Fruit fly (Drosophila melanogaster) whole organism, prepupa: ENCODE measurements around the gene Ist1.

Experiments
- Blimp-1 ChIP-seq: fragments of 200-800 bp; sonication (Bioruptor generic); optimal IDR thresholded peaks from 3 replicates; lab custom pipeline; 2017; ENCODE audit warnings: missing biosample characterization, missing genetic modification characterization, mild to moderate bottlenecking, moderate library complexity, missing genetic modification reagents
- CG11294 ChIP-seq: fragments of 200-800 bp; sonication (Bioruptor generic); IDR thresholded peaks from 2 replicates; pipeline ENCODE4 v1.3.6; 2022; ENCODE audit warnings: missing biosample characterization, missing genetic modification characterization
- CG11762 ChIP-seq: fragments of 200-800 bp; sonication (Bioruptor generic); optimal IDR thresholded peaks from 3 replicates; lab custom pipeline; 2016; ENCODE audit warnings: missing biosample characterization, missing genetic modification characterization; ENCODE audit not compliant: insufficient read depth
- CG1621 ChIP-seq: fragments of 200-800 bp; sonication (Bioruptor generic); optimal IDR thresholded peaks from 3 replicates; lab custom pipeline; 2018; ENCODE audit warnings: missing biosample characterization, mild to moderate bottlenecking, missing genetic modification characterization
- CG31627 ChIP-seq: fragments of 200-800 bp; sonication (Bioruptor generic); optimal IDR thresholded peaks from 3 replicates; lab custom pipeline; 2016; ENCODE audit warnings: missing biosample characterization, missing genetic modification characterization
- CG32006 ChIP-seq: fragments of 200-800 bp; sonication (Bioruptor generic); optimal IDR thresholded peaks from 3 replicates; lab custom pipeline; 2017; ENCODE audit warnings: missing biosample characterization, mild to moderate bottlenecking, missing genetic modification characterization
- CG34406 ChIP-seq: fragments of 200-800 bp; sonication (Bioruptor generic); optimal IDR thresholded peaks from 3 replicates; lab custom pipeline; 2016; ENCODE audit warnings: missing biosample characterization, missing genetic modification characterization
- CG4318 ChIP-seq: fragments of 200-800 bp; sonication (Bioruptor generic); optimal IDR thresholded peaks from 3 replicates; lab custom pipeline; 2017; ENCODE audit warnings: missing biosample characterization, mild to moderate bottlenecking, missing genetic modification characterization
- CG6163 ChIP-seq: fragments of 200-800 bp; sonication (Bioruptor generic); IDR thresholded peaks from 3 replicates; pipeline ENCODE4 v1.3.6; 2022; ENCODE audit warnings: missing biosample characterization, missing genetic modification characterization
- CG6792 ChIP-seq: fragments of 200-800 bp; sonication (Bioruptor generic); optimal IDR thresholded peaks from 3 replicates; lab custom pipeline; 2016; ENCODE audit warnings: missing biosample characterization, missing genetic modification characterization
- CG6808 ChIP-seq: fragments of 200-800 bp; sonication (Bioruptor generic); optimal IDR thresholded peaks from 3 replicates; lab custom pipeline; 2017; ENCODE audit warnings: missing biosample characterization, missing genetic modification characterization, mild to moderate bottlenecking, moderate library complexity, missing genetic modification reagents
- CG6854 ChIP-seq: fragments of 200-800 bp; sonication (Bioruptor generic); optimal IDR thresholded peaks from 2 replicates; lab custom pipeline; 2017; ENCODE audit warnings: missing biosample characterization, mild to moderate bottlenecking, missing genetic modification characterization
- CG7368 ChIP-seq: fragments of 200-800 bp; sonication (Bioruptor generic); optimal IDR thresholded peaks from 3 replicates; lab custom pipeline; 2016; ENCODE audit warnings: missing biosample characterization, missing genetic modification characterization
- CG8119 ChIP-seq: fragments of 200-800 bp; sonication (Bioruptor generic); IDR thresholded peaks from 3 replicates; pipeline ENCODE4 v1.3.6; 2022; ENCODE audit warnings: missing biosample characterization, missing genetic modification characterization
- CG8632 ChIP-seq: fragments of 200-800 bp; sonication (Bioruptor generic); optimal IDR thresholded peaks from 3 replicates; lab custom pipeline; 2016; ENCODE audit warnings: missing biosample characterization, missing genetic modification characterization
- Eip75B ChIP-seq: fragments of 200-800 bp; sonication (Bioruptor generic); optimal IDR thresholded peaks from 3 replicates; lab custom pipeline; 2016; ENCODE audit warnings: missing biosample characterization, missing genetic modification characterization
- Eip93F ChIP-seq: fragments of 200-800 bp; sonication (Bioruptor generic); optimal IDR thresholded peaks from 2 replicates; lab custom pipeline; 2016; ENCODE audit warnings: missing biosample characterization, mild to moderate bottlenecking, missing genetic modification characterization
- Ets21C ChIP-seq: fragments of 200-800 bp; sonication (Bioruptor generic); optimal IDR thresholded peaks from 3 replicates; lab custom pipeline; 2016; ENCODE audit warnings: missing biosample characterization, missing genetic modification characterization
- Ets96B ChIP-seq: fragments of 200-800 bp; optimal IDR thresholded peaks from 2 replicates; lab custom pipeline; 2019; ENCODE audit warnings: missing biosample characterization, mild to moderate bottlenecking, missing genetic modification characterization, moderate library complexity
- Hr39 ChIP-seq: fragments of 200-800 bp; sonication (Bioruptor generic); optimal IDR thresholded peaks from 2 replicates; lab custom pipeline; 2016; ENCODE audit warnings: missing biosample characterization, missing genetic modification characterization
- Hr4 ChIP-seq: fragments of 200-800 bp; sonication (Bioruptor generic); optimal IDR thresholded peaks from 3 replicates; lab custom pipeline; 2016; ENCODE audit warnings: missing biosample characterization, missing genetic modification characterization
- Lpt ChIP-seq: fragments of 200-800 bp; sonication (Bioruptor generic); optimal IDR thresholded peaks from 3 replicates; lab custom pipeline; 2016; ENCODE audit warnings: missing biosample characterization, missing genetic modification characterization
- Met ChIP-seq: fragments of 200-800 bp; sonication (Bioruptor generic); optimal IDR thresholded peaks from 3 replicates; lab custom pipeline; 2016; ENCODE audit warnings: missing biosample characterization, missing genetic modification characterization
- Smox ChIP-seq: fragments of 200-800 bp; sonication (Bioruptor generic); optimal IDR thresholded peaks from 3 replicates; lab custom pipeline; 2016; ENCODE audit warnings: missing biosample characterization, missing genetic modification characterization
- Sox14 ChIP-seq: fragments of 200-800 bp; sonication (Bioruptor generic); optimal IDR thresholded peaks from 3 replicates; lab custom pipeline; 2016; ENCODE audit warnings: missing biosample characterization, missing genetic modification characterization
- cyc ChIP-seq: fragments of 200-800 bp; sonication (Bioruptor generic); optimal IDR thresholded peaks from 3 replicates; lab custom pipeline; 2016; ENCODE audit warnings: missing biosample characterization, missing genetic modification characterization
- dac ChIP-seq: fragments of 200-800 bp; sonication (Bioruptor generic); optimal IDR thresholded peaks from 2 replicates; lab custom pipeline; 2017; ENCODE audit warnings: missing biosample characterization, mild to moderate bottlenecking, missing genetic modification characterization
- dsx ChIP-seq: fragments of 200-800 bp; optimal IDR thresholded peaks from 3 replicates; lab custom pipeline; 2019; ENCODE audit warnings: missing biosample characterization, mild to moderate bottlenecking, missing genetic modification characterization, moderate library complexity; ENCODE audit not compliant: poor library complexity, severe bottlenecking
- esn ChIP-seq: fragments of 200-800 bp; sonication (Bioruptor generic); optimal IDR thresholded peaks from 2 replicates; lab custom pipeline; 2016; ENCODE audit warnings: missing biosample characterization, mild to moderate bottlenecking, missing genetic modification characterization, moderate library complexity
- fd59A ChIP-seq: fragments of 200-800 bp; sonication (Bioruptor generic); optimal IDR thresholded peaks from 2 replicates; lab custom pipeline; 2017; ENCODE audit warnings: missing biosample characterization, mild to moderate bottlenecking, missing genetic modification characterization, missing genetic modification reagents
- net ChIP-seq: fragments of 200-800 bp; sonication (Bioruptor generic); optimal IDR thresholded peaks from 3 replicates; lab custom pipeline; 2016; ENCODE audit warnings: missing biosample characterization, missing genetic modification characterization
- pdm3 ChIP-seq: fragments of 200-800 bp; sonication (Bioruptor generic); optimal IDR thresholded peaks from 3 replicates; lab custom pipeline; 2016; ENCODE audit warnings: missing biosample characterization, missing genetic modification characterization
- salr ChIP-seq, 2 experiments: fragments of 200-800 bp; sonication (Bioruptor generic); optimal IDR thresholded peaks; 3 replicates each; lab custom pipeline; 2016 to 2018; ENCODE audit warnings: missing biosample characterization in 2 of 2, missing genetic modification characterization in 2 of 2, mild to moderate bottlenecking in 1 of 2
- ss ChIP-seq, 2 experiments: fragments of 200-800 bp; sonication (Bioruptor generic); optimal IDR thresholded peaks; 2 replicates in 1 of 2; 3 replicates in 1 of 2; lab custom pipeline; 2017 to 2018; ENCODE audit warnings: mild to moderate bottlenecking in 2 of 2, missing biosample characterization in 2 of 2, missing genetic modification characterization in 2 of 2, moderate library complexity in 1 of 2
- svp ChIP-seq: fragments of 200-800 bp; sonication (Bioruptor generic); peaks from one replicate; lab custom pipeline; 2016; ENCODE audit warnings: missing biosample characterization, missing genetic modification characterization
- topi ChIP-seq: fragments of 200-800 bp; sonication (Bioruptor generic); optimal IDR thresholded peaks from 3 replicates; lab custom pipeline; 2016; ENCODE audit warnings: missing biosample characterization, missing genetic modification characterization
- vri ChIP-seq: fragments of 200-800 bp; sonication (Bioruptor generic); optimal IDR thresholded peaks from 3 replicates; lab custom pipeline; 2016; ENCODE audit warnings: missing biosample characterization, mild to moderate bottlenecking, missing genetic modification characterization

Gene Ist1

DNA sequence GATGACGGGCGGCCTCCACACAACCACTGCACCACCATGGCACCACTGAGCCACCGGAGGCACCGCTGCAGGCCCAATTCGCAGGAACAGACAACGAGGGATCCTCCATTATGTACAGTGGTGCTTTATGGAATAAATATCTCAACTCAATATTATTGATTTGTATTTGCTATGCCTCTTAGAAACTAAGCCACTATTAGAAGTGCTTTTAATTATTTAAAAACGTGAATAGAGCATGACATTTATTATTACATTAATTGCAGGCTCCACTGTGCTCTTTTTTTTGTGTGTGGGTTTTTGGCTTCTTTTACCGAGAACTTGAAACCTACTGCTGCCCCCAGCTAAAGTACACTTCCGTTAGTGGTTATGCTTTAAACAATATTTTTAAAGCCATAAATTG, 14.9 kb upstream of the Ist1 start (continued):
- peak; percentile 56 for TF ChIP-seq Ets96B
- no peak for TF ChIP-seq dac (GFP tag; lab: Kevin White, UChicago)
- TF ChIP-seq fd59A (GFP tag; lab: Kevin White, UChicago): no peak
- TF ChIP-seq Blimp-1: no peak
- TF ChIP-seq CG8119 (GFP tag; lab: Robert Waterston, UW): no peak
- TF ChIP-seq svp: peak; percentile 82
- no peak for TF ChIP-seq CG1621 (tag; lab: Kevin White, UChicago)
- 0 out of 3 replicates have a peak, but pooled peaks have one; percentile 44 for TF ChIP-seq CG6163 (GFP tag; lab: Robert Waterston, UW)
- no peak for TF ChIP-seq Lpt (GFP tag; lab: Kevin White, UChicago)
- TF ChIP-seq net (GFP tag; lab: Kevin White, UChicago): no peak
- TF ChIP-seq Ets21C (GFP tag; lab: Kevin White, UChicago): peak; percentile 14
- TF ChIP-seq esn (GFP tag; lab: Kevin White, UChicago): peak; percentile 60
- TF ChIP-seq Smox (GFP tag; lab: Kevin White, UChicago): peak; percentile 62
- no peak for TF ChIP-seq Eip93F (GFP tag; lab: Kevin White, UChicago)
- no peak for TF ChIP-seq CG11294
- no peak for TF ChIP-seq ss (GFP tag; optimal IDR thresholded peaks at IDR 0.05; lab: Kevin White, UChicago)
- peak; percentile 47 for TF ChIP-seq vri (GFP tag; lab: Kevin White, UChicago)
- TF ChIP-seq Hr4 (GFP tag; lab: Kevin White, UChicago): no peak
- peak; percentile 24 for TF ChIP-seq Eip75B (GFP tag; lab: Kevin White, UChicago)

DNA sequence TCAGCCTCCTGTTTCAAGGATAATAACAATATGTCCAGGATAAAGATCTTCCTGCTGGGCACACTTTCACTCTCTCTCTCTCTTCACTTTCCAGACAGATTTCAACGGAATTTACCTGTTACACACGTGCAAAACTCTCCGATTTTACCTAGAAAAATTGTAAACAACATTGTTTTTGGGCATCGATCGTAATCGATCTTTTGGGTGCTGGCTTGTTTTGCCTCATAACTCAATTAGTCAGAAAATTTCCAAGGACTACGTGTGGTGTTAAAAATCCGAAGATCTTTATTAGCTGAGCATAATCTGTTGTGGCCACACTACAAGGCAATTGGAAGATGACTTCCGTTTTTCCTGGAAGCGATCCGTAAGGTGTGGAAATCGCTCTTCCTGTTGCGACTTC, 10.9 kb upstream of the Ist1 start:
- TF ChIP-seq Eip75B (GFP tag; lab: Kevin White, UChicago) (no peak), dsx (GFP tag; lab: Kevin White, UChicago) (no peak), CG7368 (GFP tag; lab: Kevin White, UChicago) (no peak)

DNA sequence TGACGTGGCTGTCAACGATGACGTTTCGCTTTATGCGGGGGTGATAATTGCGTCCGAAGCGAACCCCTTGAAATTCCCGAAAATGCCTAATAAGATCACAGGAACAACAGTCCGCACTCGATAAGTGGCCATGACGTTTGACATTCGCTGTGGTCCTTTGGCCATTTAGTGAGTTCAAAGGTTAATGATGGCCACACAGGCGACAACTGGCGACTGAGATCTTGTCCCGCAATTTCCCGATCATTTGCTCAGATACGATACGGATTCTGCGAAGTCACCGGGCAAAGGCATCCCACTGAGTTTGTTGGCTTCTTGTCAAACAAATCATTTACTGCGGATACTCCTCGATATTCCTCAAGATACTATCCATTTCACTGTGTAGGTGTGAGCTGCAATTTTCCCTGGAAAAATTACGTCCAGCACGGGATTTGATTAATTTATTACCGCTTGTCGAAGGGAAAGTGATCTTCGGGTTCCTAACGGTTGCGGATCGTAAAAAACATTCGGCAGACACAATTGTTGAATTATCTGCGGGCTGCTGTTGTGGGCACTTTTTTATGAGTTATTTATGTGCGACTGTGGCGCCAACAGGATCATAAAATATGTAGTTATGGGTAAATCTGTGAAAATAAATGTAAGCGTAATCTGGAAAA, 8.4 kb upstream of the Ist1 start:
- TF ChIP-seq Met (GFP tag; lab: Kevin White, UChicago) (no peak), salr (GFP tag; optimal IDR thresholded peaks at IDR 0.05; lab: Kevin White, UChicago) (no peak), dsx (GFP tag; lab: Kevin White, UChicago) (no peak), cyc (GFP tag; lab: Kevin White, UChicago) (no peak), CG8632 (GFP tag; lab: Kevin White, UChicago) (no peak), CG34406 (GFP tag; lab: Kevin White, UChicago) (no peak), pdm3 (GFP tag; lab: Kevin White, UChicago) (no peak), Eip75B (GFP tag; lab: Kevin White, UChicago) (no peak), topi (GFP tag; lab: Kevin White, UChicago) (no peak), Sox14 (GFP tag; lab: Kevin White, UChicago) (no peak), CG6792 (GFP tag; lab: Kevin White, UChicago) (no peak), CG6808 (GFP tag; lab: Kevin White, UChicago) (no peak), Hr39 (GFP tag; lab: Kevin White, UChicago) (no peak), CG6854 (GFP tag; lab: Kevin White, UChicago) (no peak), vri (GFP tag; lab: Kevin White, UChicago) (no peak), CG11762 (GFP tag; lab: Kevin White, UChicago) (no peak), CG4318 (GFP tag; lab: Kevin White, UChicago) (no peak), CG31627 (GFP tag; lab: Kevin White, UChicago) (no peak), Ets96B (no peak), CG32006 (no peak)
- TF ChIP-seq, all 60 proteins: peak for 0
